Fruit fly (Drosophila melanogaster) whole organism, larva: ENCODE results near the gene ERR.

Experiments
- noc ChIP-seq: fragments of 200-800 bp; sonication (Bioruptor generic); optimal IDR thresholded peaks from 3 replicates; lab custom pipeline; 2019; ENCODE audit warnings: missing biosample characterization, mild to moderate bottlenecking, missing genetic modification characterization, moderate library complexity

Gene ERR

DNA sequence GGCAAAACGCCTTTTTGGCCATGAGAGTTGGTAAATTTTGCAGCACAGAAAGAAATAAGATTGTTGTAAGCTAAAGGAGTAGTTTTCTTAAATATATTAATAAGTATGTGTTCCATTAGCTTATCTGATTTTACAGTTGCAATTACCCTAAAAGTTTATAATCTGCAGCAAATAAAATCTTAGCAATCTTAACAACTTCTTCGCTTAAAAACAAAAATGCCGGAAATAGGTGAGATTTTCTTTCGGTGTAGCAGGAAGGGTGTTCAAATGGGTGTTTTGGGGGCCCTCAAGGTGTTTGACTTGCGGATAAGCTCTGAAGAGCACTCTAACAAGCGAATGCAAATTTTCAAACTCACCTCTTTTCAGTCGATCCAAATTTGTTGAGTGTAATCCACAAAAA is 35.7 kb downstream of the ERR start:
- TF ChIP-seq noc, result no peak

DNA sequence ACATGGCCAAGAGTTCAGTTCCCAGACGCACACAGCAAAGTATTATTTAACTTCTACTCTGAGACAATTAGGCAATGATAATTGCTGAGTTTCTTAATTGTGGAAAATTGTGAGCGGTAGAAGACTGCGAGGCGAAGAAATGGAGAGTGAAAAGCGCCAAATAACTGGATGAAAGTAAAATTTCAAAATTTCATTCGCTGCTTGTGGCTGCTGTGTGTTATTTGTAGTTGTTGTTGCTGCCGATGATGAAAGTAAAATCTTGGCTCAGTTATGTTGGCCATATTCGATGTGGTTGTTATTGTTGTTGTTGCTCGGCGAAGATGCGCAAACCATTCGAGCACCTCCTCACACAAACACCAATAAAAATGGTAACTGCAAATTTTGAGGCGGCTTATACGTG is 36.2 kb downstream of the ERR start:
- no peak for TF ChIP-seq noc

DNA sequence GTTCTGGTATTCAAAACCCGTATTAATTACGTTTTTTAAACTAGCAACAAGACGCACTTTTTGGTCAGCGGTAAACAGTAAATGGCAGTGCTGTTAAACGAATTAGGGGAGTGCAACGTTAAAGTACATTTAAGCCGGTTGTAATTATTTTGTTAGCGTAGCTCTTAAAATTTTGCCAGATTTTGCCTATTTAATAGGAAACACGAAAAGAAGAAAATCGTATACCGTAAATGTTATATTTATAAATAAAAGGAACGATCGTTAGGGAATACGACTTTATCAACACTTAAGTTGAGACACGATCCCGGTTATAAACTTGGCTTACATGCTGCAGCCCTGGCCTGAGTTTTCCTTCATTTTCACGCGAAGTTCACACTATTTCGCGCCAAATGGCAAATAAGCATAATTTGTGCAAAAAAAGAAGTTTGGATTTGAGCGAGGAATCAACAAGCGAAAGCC is 49.0 kb downstream of the ERR start, which contains the start of the genes Setx and mus301:
Setx (minus strand) TSS at position 51 of the 459 bp plus-strand sequence.
mus301 (plus strand) TSS at position 361 of the 459 bp plus-strand sequence.
- TF ChIP-seq noc, result no peak
